Worm (Caenorhabditis elegans) whole organism, mixed stage, embryonic: ENCODE data around the gene F13C5.2.

Experiments used
- M03D4.4 ChIP-seq: sonication (generic microtip); optimal IDR thresholded peaks from 2 replicates; lab custom pipeline; 2017; ENCODE audit warnings: mild to moderate bottlenecking, missing genetic modification characterization, missing compliant biosample characterization
- bed-3 ChIP-seq: fragments of 200-800 bp; sonication (Bioruptor generic); optimal IDR thresholded peaks from 3 replicates; lab custom pipeline; 2018; ENCODE audit warnings: mild to moderate bottlenecking, missing genetic modification characterization, moderate library complexity, missing compliant biosample characterization
- blmp-1 ChIP-seq: fragments of 150-350 bp; optimal IDR thresholded peaks from 2 replicates; lab custom pipeline; 2014; ENCODE audit warnings: missing biosample characterization, missing genetic modification characterization
- ceh-39 ChIP-seq: fragments of 150-350 bp; optimal IDR thresholded peaks from 2 replicates; lab custom pipeline; 2014; ENCODE audit warnings: missing biosample characterization, missing genetic modification characterization
- ceh-43 ChIP-seq: fragments of 200-800 bp; sonication (Bioruptor generic); optimal IDR thresholded peaks from 2 replicates; lab custom pipeline; 2018; ENCODE audit warnings: mild to moderate bottlenecking, missing genetic modification characterization, moderate library complexity, missing compliant biosample characterization
- ceh-83 ChIP-seq: fragments of 200-800 bp; sonication (Bioruptor generic); optimal IDR thresholded peaks from 2 replicates; lab custom pipeline; 2018; ENCODE audit warnings: mild to moderate bottlenecking, missing genetic modification characterization, missing compliant biosample characterization
- ces-1 ChIP-seq: fragments of 150-350 bp; optimal IDR thresholded peaks from 2 replicates; lab custom pipeline; 2014; ENCODE audit warnings: missing biosample characterization, missing genetic modification reagents, missing genetic modification characterization
- cnd-1 ChIP-seq: fragments of 200-800 bp; sonication (Bioruptor generic); optimal IDR thresholded peaks from 2 replicates; lab custom pipeline; 2018; ENCODE audit warnings: mild to moderate bottlenecking, missing genetic modification characterization, missing compliant biosample characterization
- drap-1 ChIP-seq: fragments of 200-800 bp; sonication (Bioruptor generic); optimal IDR thresholded peaks from 3 replicates; lab custom pipeline; 2018; ENCODE audit warnings: mild to moderate bottlenecking, missing genetic modification characterization, missing compliant biosample characterization
- elt-1 ChIP-seq: sonication (generic microtip); optimal IDR thresholded peaks from 2 replicates; lab custom pipeline; 2017; ENCODE audit warnings: missing genetic modification characterization, mild to moderate bottlenecking, missing compliant biosample characterization, antibody characterized with exemption, moderate library complexity, borderline replicate concordance; ENCODE audit not compliant: insufficient read depth
- elt-3 ChIP-seq: fragments of 150-350 bp; optimal IDR thresholded peaks from 2 replicates; lab custom pipeline; 2014; ENCODE audit warnings: missing biosample characterization, missing genetic modification characterization
- flh-1 ChIP-seq: fragments of 200-800 bp; sonication (Bioruptor generic); optimal IDR thresholded peaks from 2 replicates; lab custom pipeline; 2018; ENCODE audit warnings: mild to moderate bottlenecking, missing genetic modification characterization, moderate library complexity, missing compliant biosample characterization
- ham-2 ChIP-seq: fragments of 200-800 bp; sonication (Bioruptor generic); optimal IDR thresholded peaks from 2 replicates; lab custom pipeline; 2018; ENCODE audit warnings: mild to moderate bottlenecking, missing genetic modification characterization, missing compliant biosample characterization
- hlh-1 ChIP-seq: fragments of 150-350 bp; optimal IDR thresholded peaks from 2 replicates; lab custom pipeline; 2014; ENCODE audit warnings: missing biosample characterization, missing genetic modification reagents, missing genetic modification characterization
- lin-13 ChIP-seq: fragments of 150-350 bp; optimal IDR thresholded peaks from 2 replicates; lab custom pipeline; 2014; ENCODE audit warnings: missing biosample characterization, missing genetic modification characterization
- lin-32 ChIP-seq: fragments of 200-800 bp; sonication (Bioruptor generic); optimal IDR thresholded peaks from 2 replicates; lab custom pipeline; 2018; ENCODE audit warnings: mild to moderate bottlenecking, missing genetic modification characterization, missing compliant biosample characterization
- lsy-2 ChIP-seq: fragments of 150-350 bp; optimal IDR thresholded peaks from 2 replicates; lab custom pipeline; 2014; ENCODE audit warnings: missing biosample characterization, missing genetic modification characterization
- mab-5 ChIP-seq: fragments of 150-350 bp; optimal IDR thresholded peaks from 2 replicates; lab custom pipeline; 2014; ENCODE audit warnings: missing biosample characterization, missing genetic modification characterization
- mep-1 ChIP-seq: fragments of 150-350 bp; optimal IDR thresholded peaks from 2 replicates; lab custom pipeline; 2017; ENCODE audit warnings: missing biosample characterization, missing genetic modification reagents, missing genetic modification characterization, inconsistent platforms
- mls-2 ChIP-seq: sonication (generic microtip); optimal IDR thresholded peaks from 2 replicates; lab custom pipeline; 2016; ENCODE audit warnings: mild to moderate bottlenecking, missing genetic modification characterization, moderate library complexity, missing compliant biosample characterization
- nhr-12 ChIP-seq: fragments of 150-350 bp; optimal IDR thresholded peaks from 2 replicates; lab custom pipeline; 2014; ENCODE audit warnings: missing biosample characterization, missing genetic modification characterization
- nhr-2 ChIP-seq: fragments of 150-350 bp; optimal IDR thresholded peaks from 2 replicates; lab custom pipeline; 2014; ENCODE audit warnings: missing biosample characterization, missing genetic modification characterization
- nhr-237 ChIP-seq: fragments of 150-350 bp; optimal IDR thresholded peaks from 2 replicates; lab custom pipeline; 2014; ENCODE audit warnings: missing biosample characterization, missing genetic modification characterization
- nhr-28 ChIP-seq: fragments of 150-350 bp; optimal IDR thresholded peaks from 2 replicates; lab custom pipeline; 2014; ENCODE audit warnings: missing biosample characterization, missing genetic modification characterization
- nhr-76 ChIP-seq: sonication (generic microtip); optimal IDR thresholded peaks from 2 replicates; lab custom pipeline; 2017; ENCODE audit warnings: missing biosample characterization, missing genetic modification characterization
- pha-4 ChIP-seq: fragments of 150-350 bp; optimal IDR thresholded peaks from 2 replicates; lab custom pipeline; 2018; ENCODE audit warnings: missing biosample characterization, missing genetic modification reagents, missing genetic modification characterization
- sem-2 ChIP-seq: fragments of 200-800 bp; sonication (Bioruptor generic); optimal IDR thresholded peaks from 2 replicates; lab custom pipeline; 2018; ENCODE audit warnings: mild to moderate bottlenecking, missing genetic modification characterization, missing compliant biosample characterization
- snpc-4 ChIP-seq: fragments of 150-350 bp; optimal IDR thresholded peaks from 2 replicates; lab custom pipeline; 2014; ENCODE audit warnings: missing biosample characterization, missing genetic modification characterization
- sptf-1 ChIP-seq: sonication (generic microtip); optimal IDR thresholded peaks from 2 replicates; lab custom pipeline; 2017; ENCODE audit warnings: mild to moderate bottlenecking, missing genetic modification characterization, moderate library complexity, missing compliant biosample characterization
- tbx-8 ChIP-seq: fragments of 200-800 bp; sonication (Bioruptor generic); optimal IDR thresholded peaks from 2 replicates; lab custom pipeline; 2018; ENCODE audit warnings: mild to moderate bottlenecking, missing genetic modification characterization, moderate library complexity, missing compliant biosample characterization
- unc-120 ChIP-seq: sonication (generic microtip); optimal IDR thresholded peaks from 2 replicates; lab custom pipeline; 2017; ENCODE audit warnings: missing genetic modification characterization, missing compliant biosample characterization; ENCODE audit not compliant: poor library complexity, severe bottlenecking
- unc-39 ChIP-seq: fragments of 150-350 bp; optimal IDR thresholded peaks from 2 replicates; lab custom pipeline; 2014; ENCODE audit warnings: missing biosample characterization, missing genetic modification characterization
- unc-62 ChIP-seq: fragments of 150-350 bp; optimal IDR thresholded peaks from 2 replicates; lab custom pipeline; 2014; ENCODE audit warnings: missing biosample characterization, missing genetic modification reagents, missing genetic modification characterization
- zip-8 ChIP-seq: fragments of 150-350 bp; optimal IDR thresholded peaks from 2 replicates; lab custom pipeline; 2014; ENCODE audit warnings: missing biosample characterization, missing genetic modification characterization
- ztf-11 ChIP-seq: fragments of 150-350 bp; optimal IDR thresholded peaks from 2 replicates; lab custom pipeline; 2014; ENCODE audit warnings: missing biosample characterization, missing genetic modification characterization

F13C5.2 gene

DNA sequence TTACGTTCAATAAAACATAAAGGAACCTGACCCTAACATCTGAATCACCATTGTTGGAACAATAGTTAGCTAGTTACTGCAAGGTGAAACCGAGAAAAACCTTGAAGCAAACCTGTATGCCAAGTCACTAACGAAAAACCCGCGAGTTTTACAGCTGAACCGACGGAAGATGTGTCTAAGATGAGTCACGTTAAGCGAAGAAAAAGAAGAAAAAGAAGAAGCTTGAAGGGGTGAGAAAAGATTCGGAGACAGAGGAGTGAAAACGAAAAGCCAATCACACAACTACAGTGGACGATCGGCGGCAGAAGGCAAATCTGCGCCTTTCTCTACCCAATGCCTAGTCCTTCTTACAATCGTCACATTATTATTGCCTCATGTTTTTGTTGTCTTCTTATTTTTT, 35.9 kb upstream of the F13C5.2 start, which contains the start of gene nas-38:
Gene nas-38, plus strand, starts transcription at position 301 of the 400 bp plus-strand sequence.
- no peak for TF ChIP-seq ceh-39 (tag; lab: Kevin White, UChicago)
- TF ChIP-seq drap-1 (GFP tag; lab: Kevin White, UChicago) = no peak
- no peak for TF ChIP-seq nhr-28
- no peak for TF ChIP-seq hlh-1 (tag; lab: Kevin White, UChicago)
- no peak for TF ChIP-seq ces-1 (GFP tag; lab: Kevin White, UChicago)
- no peak for TF ChIP-seq lin-32 (GFP tag; lab: Kevin White, UChicago)
- no peak for TF ChIP-seq zip-8
- TF ChIP-seq lsy-2 = no peak
- TF ChIP-seq mab-5 (tag; lab: Kevin White, UChicago) = no peak
- TF ChIP-seq unc-62 (GFP tag; lab: Kevin White, UChicago) = no peak
- no peak for TF ChIP-seq pha-4

DNA sequence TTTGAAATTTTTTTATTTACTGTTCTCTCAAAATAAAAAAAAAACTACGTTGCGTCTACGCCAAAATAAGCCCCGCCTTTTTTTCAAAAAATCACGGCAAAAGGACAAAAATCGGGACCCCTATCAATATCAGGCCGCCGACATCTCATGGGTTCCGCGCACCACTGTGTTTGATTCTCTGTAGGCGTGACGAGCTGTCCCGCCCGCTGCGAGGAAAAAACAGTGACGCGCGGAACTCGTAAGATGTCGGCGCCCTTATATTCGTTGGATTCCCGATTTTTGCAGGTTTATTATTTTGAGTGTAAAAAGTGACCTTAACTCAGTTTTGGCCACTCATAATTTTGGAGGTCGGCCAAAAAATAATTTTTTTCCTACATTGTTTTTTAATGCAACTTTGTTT, 22.4 kb upstream of the F13C5.2 start:
- TF ChIP-seq unc-62 (GFP tag; lab: Kevin White, UChicago) = no peak
- no peak for TF ChIP-seq ceh-83 (GFP tag; lab: Kevin White, UChicago)
- no peak for TF ChIP-seq ces-1 (GFP tag; lab: Kevin White, UChicago)
- no peak for TF ChIP-seq nhr-237 (tag; lab: Kevin White, UChicago)
- TF ChIP-seq lin-13 (tag; lab: Kevin White, UChicago) = no peak
- TF ChIP-seq cnd-1 (tag; lab: Kevin White, UChicago) = no peak
- TF ChIP-seq bed-3 (GFP tag; lab: Kevin White, UChicago) = no peak
- TF ChIP-seq nhr-76 (tag; lab: Kevin White, UChicago) = no peak
- no peak for TF ChIP-seq elt-1 (tag; lab: Kevin White, UChicago)
- TF ChIP-seq snpc-4 = no peak
- TF ChIP-seq ceh-39 (tag; lab: Kevin White, UChicago) = no peak
- TF ChIP-seq mab-5 (tag; lab: Kevin White, UChicago) = no peak
- TF ChIP-seq unc-120 (tag; lab: Kevin White, UChicago) = no peak
- no peak for TF ChIP-seq ceh-43
- no peak for TF ChIP-seq mls-2 (tag; lab: Kevin White, UChicago)
- no peak for TF ChIP-seq blmp-1 (tag; lab: Kevin White, UChicago)
- TF ChIP-seq elt-3 (tag; lab: Kevin White, UChicago) = no peak
- TF ChIP-seq pha-4 = no peak
- TF ChIP-seq ham-2 (GFP tag; lab: Kevin White, UChicago) = no peak

DNA sequence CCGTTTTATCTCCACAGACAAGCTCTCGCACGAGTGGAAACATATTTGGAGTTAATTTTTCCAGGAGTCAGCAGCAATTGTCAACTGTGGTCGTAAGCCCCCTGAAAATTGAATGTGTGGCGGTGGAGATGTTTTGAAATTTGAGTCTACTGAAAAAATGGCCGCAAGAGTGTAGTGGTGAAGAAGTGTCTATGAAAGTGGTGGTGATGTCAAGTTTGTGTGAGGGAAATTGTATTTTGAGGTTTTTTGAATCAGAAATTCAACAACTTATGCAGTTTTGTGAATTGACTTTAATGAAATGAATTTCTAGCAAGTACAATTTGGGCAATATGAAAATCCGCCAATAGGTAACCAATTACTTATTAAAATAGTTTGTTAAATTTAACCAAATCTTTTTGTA, 21.2 kb upstream of the F13C5.2 start, which contains the start of gene mrp-2:
Gene mrp-2, minus strand, starts transcription at position 101 of the 400 bp plus-strand sequence.
- TF ChIP-seq blmp-1 (tag; lab: Kevin White, UChicago) (no peak), ztf-11 (tag; lab: Kevin White, UChicago) (no peak), elt-1 (tag; lab: Kevin White, UChicago) (no peak), nhr-12 (tag; lab: Kevin White, UChicago) (no peak), nhr-76 (tag; lab: Kevin White, UChicago) (no peak)
- TF ChIP-seq, all 35 proteins: peak for 0

DNA sequence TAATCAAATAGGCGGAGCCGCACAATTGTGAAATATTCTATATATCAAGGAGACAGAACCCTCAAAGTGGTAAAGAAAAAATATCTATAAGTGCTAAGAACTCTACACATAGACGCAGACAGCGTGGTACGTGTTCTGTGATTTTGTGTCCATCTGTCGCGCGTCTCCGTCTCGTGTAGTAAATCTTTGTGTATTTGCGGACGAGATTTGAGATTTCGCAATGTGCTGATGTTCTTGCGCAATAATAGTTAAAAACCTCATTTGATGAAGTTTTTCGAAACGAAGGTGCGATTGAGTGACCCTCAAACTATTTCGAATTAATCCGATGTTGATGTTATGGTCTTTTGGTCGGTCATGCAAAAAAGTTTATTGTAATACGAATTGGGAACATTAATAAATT, 20.5 kb upstream of the F13C5.2 start:
- no peak for TF ChIP-seq lin-13 (tag; lab: Kevin White, UChicago)
- TF ChIP-seq cnd-1 (tag; lab: Kevin White, UChicago) = no peak
- no peak for TF ChIP-seq lin-32 (GFP tag; lab: Kevin White, UChicago)
- TF ChIP-seq mep-1 (tag; lab: Kevin White, UChicago) = no peak
- no peak for TF ChIP-seq blmp-1 (tag; lab: Kevin White, UChicago)
- TF ChIP-seq unc-62 (GFP tag; lab: Kevin White, UChicago) = peak; percentile 2
- TF ChIP-seq ceh-39 (tag; lab: Kevin White, UChicago) = no peak
- TF ChIP-seq tbx-8 (GFP tag; lab: Kevin White, UChicago) = no peak
- TF ChIP-seq bed-3 (GFP tag; lab: Kevin White, UChicago) = no peak
- TF ChIP-seq nhr-28 = no peak
- TF ChIP-seq ces-1 (GFP tag; lab: Kevin White, UChicago) = no peak
- no peak for TF ChIP-seq ztf-11 (tag; lab: Kevin White, UChicago)
- peak; percentile 38 for TF ChIP-seq nhr-237 (tag; lab: Kevin White, UChicago)
- no peak for TF ChIP-seq nhr-76 (tag; lab: Kevin White, UChicago)
- no peak for TF ChIP-seq mab-5 (tag; lab: Kevin White, UChicago)
- peak; percentile 75 for TF ChIP-seq elt-3 (tag; lab: Kevin White, UChicago)
- peak; percentile 2 for TF ChIP-seq nhr-2 (tag; lab: Kevin White, UChicago)
- no peak for TF ChIP-seq sptf-1 (tag; lab: Kevin White, UChicago)
- no peak for TF ChIP-seq lsy-2
- no peak for TF ChIP-seq snpc-4
- TF ChIP-seq mls-2 (tag; lab: Kevin White, UChicago) = no peak
- no peak for TF ChIP-seq nhr-12 (tag; lab: Kevin White, UChicago)
- TF ChIP-seq ceh-83 (GFP tag; lab: Kevin White, UChicago) = no peak
- no peak for TF ChIP-seq sem-2 (GFP tag; lab: Kevin White, UChicago)
- no peak for TF ChIP-seq pha-4
- TF ChIP-seq M03D4.4 (tag; lab: Kevin White, UChicago) = no peak
- TF ChIP-seq ham-2 (GFP tag; lab: Kevin White, UChicago) = no peak
- no peak for TF ChIP-seq unc-120 (tag; lab: Kevin White, UChicago)
- no peak for TF ChIP-seq hlh-1 (tag; lab: Kevin White, UChicago)
- TF ChIP-seq flh-1 (GFP tag; lab: Kevin White, UChicago) = no peak
- TF ChIP-seq elt-1 (tag; lab: Kevin White, UChicago) = no peak
- no peak for TF ChIP-seq ceh-43
- TF ChIP-seq drap-1 (GFP tag; lab: Kevin White, UChicago) = no peak
- TF ChIP-seq unc-39 = no peak
- TF ChIP-seq zip-8 = peak; percentile 85
